Fruit fly (Drosophila melanogaster): Measurements from ENCODE around the gene CG4629.

dm6 chr2L:1144371-1145360, 42.4 kb upstream of the CG4629 start:
- TF ChIP-seq CG8478 (optimal IDR thresholded peaks at IDR 0.05) (no peak), CTCF (optimal IDR thresholded peaks at IDR 0.05) (no peak)
